Worm (Caenorhabditis elegans): ENCODE results near the gene bcmo-2.
A peak's percentile ranks its signal among the peaks of the same experiment; 100 is the strongest.

Gene bcmo-2

DNA sequence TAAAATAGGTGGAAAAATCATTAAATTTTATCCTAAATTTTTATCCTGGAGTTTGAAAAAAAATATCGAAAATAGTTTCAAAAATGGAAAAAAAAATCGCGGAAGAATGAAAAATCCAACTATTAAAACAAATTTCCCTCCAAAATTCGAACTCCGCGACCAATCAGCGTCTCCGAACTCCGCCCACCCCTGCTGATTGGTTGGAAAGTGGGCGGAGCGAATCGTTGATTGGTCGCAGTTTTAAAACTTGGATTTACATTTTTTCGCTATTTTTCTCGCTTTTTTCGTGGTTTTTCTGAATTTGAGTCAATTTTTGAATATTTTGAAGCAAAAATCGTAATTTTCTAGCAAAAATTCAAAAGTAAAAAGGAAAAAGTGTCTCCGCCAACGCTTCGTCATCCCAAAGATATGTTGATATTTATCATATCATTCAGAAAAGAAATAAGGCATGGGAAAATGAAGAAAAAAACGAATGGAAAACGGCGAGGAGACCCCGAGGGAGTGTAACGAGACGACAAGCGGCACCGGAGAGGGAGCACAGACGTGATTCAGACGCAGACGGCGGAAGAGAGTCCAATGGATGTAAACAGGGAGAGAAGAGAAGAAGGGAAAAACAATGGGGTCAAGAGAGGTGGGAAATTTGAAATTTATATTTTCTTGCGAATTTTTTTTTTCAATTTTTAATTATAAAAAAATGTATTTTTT, 20.0 kb upstream of the bcmo-2 start (continued):
- TF ChIP-seq F10E7.11 (tag; optimal IDR thresholded peaks at IDR 0.05) (no peak), nhr-90 (tag; optimal IDR thresholded peaks at IDR 0.05) (no peak), F55B11.4 (tag; optimal IDR thresholded peaks at IDR 0.05; ENCODE audit: borderline replicate concordance, insufficient read depth) (no peak), F37B4.10 (GFP tag; IDR thresholded peaks at IDR 0.05) (no peak), rpc-1 (optimal IDR thresholded peaks at IDR 0.05) (no peak), rpc-1 (tag; optimal IDR thresholded peaks at IDR 0.05) (no peak), madf-3 (GFP tag; IDR thresholded peaks at IDR 0.05) (no peak), F33H1.4 (GFP tag; IDR thresholded peaks at IDR 0.05) (no peak)

DNA sequence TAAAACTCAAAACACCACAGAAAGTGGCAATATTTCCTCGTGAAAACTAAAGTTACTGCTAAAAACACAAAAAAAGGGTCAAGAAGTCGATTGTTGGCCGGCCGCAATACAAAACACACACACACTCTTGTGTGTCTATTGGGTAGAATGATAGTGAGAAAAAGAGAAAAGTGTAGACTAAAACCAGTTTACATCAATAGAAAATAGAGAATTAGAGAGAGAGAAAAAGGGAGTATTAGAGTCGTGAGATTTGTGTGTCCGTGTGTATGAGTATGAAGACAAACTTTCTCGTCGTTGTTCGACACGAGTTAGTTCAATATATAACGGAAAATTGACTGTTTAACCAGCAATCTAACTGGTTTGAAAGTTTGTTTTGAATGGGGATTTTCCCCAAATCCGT, 18.8 kb upstream of the bcmo-2 start:
- TF ChIP-seq nhr-80 (tag; optimal IDR thresholded peaks at IDR 0.05) (peak; percentile 4), ceh-27 (GFP tag; optimal IDR thresholded peaks at IDR 0.05) (peak; percentile 1), Y67H2A.10 (GFP tag; conservative IDR thresholded peaks at IDR 0.05) (no peak), T07F8.4 (tag; optimal IDR thresholded peaks at IDR 0.05) (no peak)

DNA sequence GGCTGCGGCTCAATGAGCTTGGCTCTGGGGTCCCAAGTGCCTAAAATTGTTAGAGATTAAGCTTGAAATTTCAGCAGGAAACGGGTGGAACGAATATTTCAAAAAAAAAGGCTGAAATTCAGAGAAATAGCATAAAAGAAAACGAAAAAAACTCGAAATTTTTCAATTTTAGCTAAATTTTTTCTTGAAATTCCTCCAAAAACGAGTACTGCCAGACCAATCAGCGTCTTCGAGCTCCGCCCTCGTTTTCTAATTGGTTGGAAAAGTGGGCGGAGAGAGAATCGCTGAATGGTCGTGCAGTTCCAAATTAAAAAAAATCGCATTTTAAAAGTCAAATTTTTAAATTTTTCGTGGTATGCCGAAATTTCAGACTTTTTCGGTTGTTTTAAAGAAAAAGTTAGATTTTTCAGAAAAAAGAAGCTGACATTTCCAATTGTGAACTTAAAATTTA, 17.3 kb upstream of the bcmo-2 start, which contains the start of gene plpp-1.1:
Gene plpp-1.1 (minus strand): TSS at position 51 of the 451 bp plus-strand sequence.
- TF ChIP-seq F37B4.10 (GFP tag; IDR thresholded peaks at IDR 0.05) = no peak
- 0 out of 2 replicates have a peak, but pooled peaks have one; percentile 9 for TF ChIP-seq zfh-2 (GFP tag; conservative IDR thresholded peaks at IDR 0.05)
- no peak for TF ChIP-seq let-526 (GFP tag; IDR thresholded peaks at IDR 0.05)
- no peak for TF ChIP-seq ceh-58 (GFP tag; IDR thresholded peaks at IDR 0.05)
- TF ChIP-seq sptf-2 (GFP tag; optimal IDR thresholded peaks at IDR 0.05) = no peak
- no peak for TF ChIP-seq tlf-1 (GFP tag; optimal IDR thresholded peaks at IDR 0.05)
- no peak for TF ChIP-seq ceh-79 (tag; optimal IDR thresholded peaks at IDR 0.05)
- TF ChIP-seq lsl-1 (GFP tag; optimal IDR thresholded peaks at IDR 0.05) = no peak
- TF ChIP-seq nfyb-1 (GFP tag; IDR thresholded peaks at IDR 0.05) = 0 out of 2 replicates have a peak, but pooled peaks have one; percentile 66
- TF ChIP-seq K12H6.12 (tag; optimal IDR thresholded peaks at IDR 0.05) = no peak
- TF ChIP-seq lin-40 (tag; optimal IDR thresholded peaks at IDR 0.05) = no peak
- no peak for TF ChIP-seq ztf-3 (GFP tag; optimal IDR thresholded peaks at IDR 0.05)
- no peak for TF ChIP-seq cebp-1 (GFP tag; IDR thresholded peaks at IDR 0.05)
- no peak for TF ChIP-seq cebp-1 (tag; optimal IDR thresholded peaks at IDR 0.05)

DNA sequence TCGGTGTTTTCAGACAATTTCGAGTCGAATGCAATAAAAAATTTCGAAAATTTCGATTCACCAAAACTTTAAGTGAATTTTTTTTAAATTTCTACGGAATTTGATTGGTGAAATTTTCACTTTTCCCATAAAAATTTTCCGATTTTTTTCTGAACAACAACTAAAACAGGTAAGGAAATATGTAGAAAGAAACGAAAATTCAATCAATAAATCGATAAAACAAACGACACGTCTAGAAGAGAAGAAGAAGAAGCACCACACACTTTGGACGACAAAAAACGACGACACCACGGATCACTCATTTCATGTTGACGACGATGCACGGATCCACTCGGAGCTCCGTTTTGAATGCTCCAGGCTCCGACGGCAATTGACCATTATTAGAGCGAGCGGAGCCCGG, 12.1 kb upstream of the bcmo-2 start:
- TF ChIP-seq nfya-2 (GFP tag; IDR thresholded peaks at IDR 0.05) (no peak), nhr-80 (tag; optimal IDR thresholded peaks at IDR 0.05) (no peak), F39B2.1 (GFP tag; IDR thresholded peaks at IDR 0.05) (no peak), lsl-1 (GFP tag; optimal IDR thresholded peaks at IDR 0.05) (no peak), Y67H2A.10 (GFP tag; conservative IDR thresholded peaks at IDR 0.05) (no peak), ztf-26 (tag; optimal IDR thresholded peaks at IDR 0.05) (no peak), bed-2 (GFP tag; IDR thresholded peaks at IDR 0.05) (no peak), Y95B8A.8 (GFP tag; IDR thresholded peaks at IDR 0.05) (no peak), B0261.1 (tag; optimal IDR thresholded peaks at IDR 0.05) (no peak), atf-7 (tag; optimal IDR thresholded peaks at IDR 0.05) (no peak)

DNA sequence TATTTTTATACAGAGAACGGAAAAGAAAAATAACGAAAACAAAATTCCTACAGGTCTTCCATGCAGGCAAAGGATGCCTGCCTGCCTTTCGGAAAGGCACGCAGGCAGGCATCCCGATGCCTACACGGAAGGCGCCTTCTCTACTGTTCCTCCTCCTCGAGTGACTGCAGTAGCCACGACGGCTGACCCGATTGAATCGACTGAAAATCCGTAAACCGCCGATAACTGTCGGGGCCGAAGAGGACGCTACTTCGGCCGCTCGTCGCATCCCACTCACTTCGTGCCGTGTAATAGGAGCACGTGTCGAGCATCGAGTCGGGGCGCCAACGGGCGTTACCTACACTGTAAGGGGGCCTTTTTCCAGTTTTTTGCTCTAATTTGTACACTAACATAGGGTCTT, 10.0 kb upstream of the bcmo-2 start:
- TF ChIP-seq ztf-18 (tag; optimal IDR thresholded peaks at IDR 0.05) (no peak), zfh-2 (GFP tag; conservative IDR thresholded peaks at IDR 0.05) (peak; percentile 60), egrh-3 (GFP tag; IDR thresholded peaks at IDR 0.05) (peak; percentile 11; the same call in 1 of the 2 replicates), T26A5.8 (tag; optimal IDR thresholded peaks at IDR 0.05) (no peak), ztf-25 (GFP tag; IDR thresholded peaks at IDR 0.05) (no peak), somi-1 (GFP tag; optimal IDR thresholded peaks at IDR 0.05) (no peak), pha-4 (tag; optimal IDR thresholded peaks at IDR 0.05) (no peak), lag-1 (GFP tag; IDR thresholded peaks at IDR 0.05) (no peak)

All from whole organism, young adult.